Fruit fly (Drosophila melanogaster): ENCODE data around the gene Ufsp2.

Ufsp2 gene

DNA sequence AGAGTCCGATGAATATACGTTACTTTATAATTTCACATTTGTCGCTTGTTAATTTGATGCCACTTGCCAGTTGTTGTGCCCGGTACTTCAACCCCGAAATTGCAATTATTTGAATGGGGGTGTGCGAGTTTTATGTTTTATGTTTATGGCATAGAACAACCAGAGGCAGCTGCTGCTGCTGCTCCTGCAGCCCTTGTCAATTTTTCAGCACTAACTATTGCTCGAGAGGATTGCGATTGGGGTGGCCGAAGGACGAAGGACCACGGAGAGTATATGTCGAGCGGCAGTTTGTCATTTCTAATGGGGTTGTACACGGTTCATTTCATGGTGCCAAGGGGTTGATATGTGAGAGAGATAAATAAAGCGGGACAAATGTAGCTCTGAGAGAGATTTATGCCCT, 47.7 kb downstream of the Ufsp2 start:
- TF ChIP-seq dmrt93B (GFP tag; optimal IDR thresholded peaks at IDR 0.05) (no peak), CrebA (GFP tag; optimal IDR thresholded peaks at IDR 0.05; ENCODE audit: borderline replicate concordance) (no peak), Dfd (GFP tag; optimal IDR thresholded peaks at IDR 0.05) (no peak), foxo (GFP tag; optimal IDR thresholded peaks at IDR 0.05) (no peak), lola (GFP tag; optimal IDR thresholded peaks at IDR 0.05) (no peak), GATAd (GFP tag; optimal IDR thresholded peaks at IDR 0.05) (no peak), dl (GFP tag; optimal IDR thresholded peaks at IDR 0.05; ENCODE audit: insufficient read depth in 1 of 2, partially characterized antibody in 2 of 2) (no peak), dsf (GFP tag; optimal IDR thresholded peaks at IDR 0.05; ENCODE audit: borderline replicate concordance) (no peak), fru (GFP tag; optimal IDR thresholded peaks at IDR 0.05) (no peak)

- TF ChIP-seq GATAd (GFP tag; optimal IDR thresholded peaks at IDR 0.05) (no peak), Dif (GFP tag; optimal IDR thresholded peaks at IDR 0.05; ENCODE audit: partially characterized antibody) (peak; percentile 8), br (GFP tag; optimal IDR thresholded peaks at IDR 0.05) (no peak), Hr83 (GFP tag; optimal IDR thresholded peaks at IDR 0.05; ENCODE audit: poor library complexity, severe bottlenecking) (peak; percentile 11), Rel (GFP tag; optimal IDR thresholded peaks at IDR 0.05) (peak; percentile 9), Rel (tag; optimal IDR thresholded peaks at IDR 0.05) (no peak), jim (GFP tag; optimal IDR thresholded peaks at IDR 0.05) (peak; percentile 32)
Measured at dm6 chr3L:15624944-15625610, 48.7 kb downstream of the Ufsp2 start.

- TF ChIP-seq CG32264 (GFP tag; optimal IDR thresholded peaks at IDR 0.05) (peak; percentile 9), Dfd (GFP tag; optimal IDR thresholded peaks at IDR 0.05) (peak; percentile 51), usp (GFP tag; optimal IDR thresholded peaks at IDR 0.05) (no peak), Myc (optimal IDR thresholded peaks at IDR 0.05) (no peak), woc (GFP tag; optimal IDR thresholded peaks at IDR 0.05) (peak; percentile 78), psq (GFP tag; optimal IDR thresholded peaks at IDR 0.05) (peak; percentile 97), pan (optimal IDR thresholded peaks at IDR 0.05) (no peak), Hr83 (GFP tag; optimal IDR thresholded peaks at IDR 0.05; ENCODE audit: poor library complexity, severe bottlenecking) (peak; percentile 86), N (GFP tag; optimal IDR thresholded peaks at IDR 0.05) (no peak), Abd-B (GFP tag; optimal IDR thresholded peaks at IDR 0.05) (no peak), fru (GFP tag; optimal IDR thresholded peaks at IDR 0.05) (peak; percentile 92), brk (GFP tag; optimal IDR thresholded peaks at IDR 0.05) (peak; percentile 77), rgr (GFP tag; optimal IDR thresholded peaks at IDR 0.05) (peak; percentile 94), CG9705 (GFP tag; optimal IDR thresholded peaks at IDR 0.05) (peak; percentile 85), Rel (GFP tag; optimal IDR thresholded peaks at IDR 0.05) (no peak), Rel (tag; optimal IDR thresholded peaks at IDR 0.05) (peak; percentile 51), OdsH (GFP tag; optimal IDR thresholded peaks at IDR 0.05) (peak; percentile 96), GATAd (GFP tag; optimal IDR thresholded peaks at IDR 0.05) (no peak), Vsx2 (GFP tag; optimal IDR thresholded peaks at IDR 0.05; ENCODE audit: partially characterized antibody) (peak; percentile 42), lola (GFP tag; optimal IDR thresholded peaks at IDR 0.05) (no peak), dmrt93B (GFP tag; optimal IDR thresholded peaks at IDR 0.05) (peak; percentile 95), dsf (GFP tag; optimal IDR thresholded peaks at IDR 0.05; ENCODE audit: borderline replicate concordance) (peak; percentile 35), HLH106 (tag; optimal IDR thresholded peaks at IDR 0.05) (peak; percentile 98), foxo (GFP tag; optimal IDR thresholded peaks at IDR 0.05) (peak; percentile 29 to 98), jim (GFP tag; optimal IDR thresholded peaks at IDR 0.05) (no peak), Jra (GFP tag; optimal IDR thresholded peaks at IDR 0.05) (peak; percentile 58), ey (GFP tag; optimal IDR thresholded peaks at IDR 0.05) (peak; percentile 84), Hnf4 (GFP tag; optimal IDR thresholded peaks at IDR 0.05) (peak; percentile 78), Sp1 (GFP tag; optimal IDR thresholded peaks at IDR 0.05) (peak; percentile 97), sv (GFP tag; optimal IDR thresholded peaks at IDR 0.05) (peak; percentile 79), Dif (GFP tag; optimal IDR thresholded peaks at IDR 0.05; ENCODE audit: partially characterized antibody) (peak; percentile 28), sage (GFP tag; optimal IDR thresholded peaks at IDR 0.05) (peak; percentile 79), Hr78 (GFP tag; optimal IDR thresholded peaks at IDR 0.05) (no peak), CrebA (GFP tag; optimal IDR thresholded peaks at IDR 0.05; ENCODE audit: borderline replicate concordance) (peak; percentile 22), tai (GFP tag; optimal IDR thresholded peaks at IDR 0.05) (peak; percentile 43), Mio (GFP tag; optimal IDR thresholded peaks at IDR 0.05) (no peak), h (GFP tag; optimal IDR thresholded peaks at IDR 0.05) (peak; percentile 94), dl (GFP tag; optimal IDR thresholded peaks at IDR 0.05; ENCODE audit: insufficient read depth in 1 of 2, partially characterized antibody in 2 of 2) (peak; percentile 8 to 42), br (GFP tag; optimal IDR thresholded peaks at IDR 0.05) (peak; percentile 61)
Measured at dm6 chr3L:15625676-15626414, 49.5 kb downstream of the Ufsp2 start.
